Worm (Caenorhabditis elegans) whole organism, L4 larva: ENCODE measurements around the gene F13C5.2.

Experiments used
- lir-3 ChIP-seq: sonication (generic microtip); optimal IDR thresholded peaks from 2 replicates; lab custom pipeline; 2016; ENCODE audit warnings: mild to moderate bottlenecking, missing genetic modification characterization, missing compliant biosample characterization
- nhr-102 ChIP-seq: sonication (generic microtip); optimal IDR thresholded peaks from 2 replicates; lab custom pipeline; 2016; ENCODE audit warnings: mild to moderate bottlenecking, missing genetic modification characterization, moderate library complexity, missing compliant biosample characterization
- saeg-2 ChIP-seq: fragments of 200-800 bp; sonication (Bioruptor generic); IDR thresholded peaks from 2 replicates; pipeline ENCODE4 v1.3.6; 2022; ENCODE audit warnings: missing genetic modification reagents, missing genetic modification characterization, missing compliant biosample characterization

DNA sequence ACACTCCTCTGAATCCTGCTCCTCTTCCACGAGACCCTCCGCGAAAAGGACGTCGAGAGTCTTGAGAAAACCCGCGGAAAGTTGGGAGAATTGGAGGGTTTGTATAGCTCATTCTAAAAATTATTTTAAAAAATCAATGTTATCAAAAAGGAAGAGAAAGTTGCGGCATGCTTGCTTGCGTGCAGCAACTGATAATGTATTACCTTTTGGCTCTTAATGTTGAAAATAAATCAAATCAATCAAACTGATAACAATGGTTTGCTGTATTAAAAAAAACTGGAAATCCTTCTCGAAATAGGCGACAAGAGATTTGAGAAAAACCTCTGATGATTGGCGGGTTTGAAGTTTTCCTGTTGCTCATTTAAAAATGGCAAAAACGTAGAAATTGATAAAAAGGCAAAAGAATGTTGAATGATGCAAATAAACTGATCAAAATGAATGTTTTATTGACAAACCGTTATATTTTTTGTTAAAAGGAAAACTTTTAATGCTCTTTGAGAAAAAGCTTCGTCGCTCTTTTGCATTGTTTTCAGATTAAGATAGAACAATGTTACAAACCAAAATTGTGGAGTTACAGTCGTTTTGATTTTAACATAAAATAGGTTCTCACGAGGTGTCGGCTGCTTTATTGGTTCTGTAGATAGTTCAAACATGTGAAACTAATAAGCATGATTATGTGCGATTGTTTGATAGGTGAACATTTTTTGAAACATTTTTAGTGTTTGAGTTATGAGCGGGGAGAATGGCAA, 38.5 kb upstream of the F13C5.2 start:
- TF ChIP-seq nhr-102 (tag; lab: Kevin White, UChicago) (no peak), saeg-2 (no peak), lir-3 (tag; lab: Kevin White, UChicago) (no peak)
